Worm (Caenorhabditis elegans): ENCODE data around the gene srh-239.

ce11 chrV:15413847-15414246 lies 31.7 kb upstream of the srh-239 start, which contains the start of gene srh-264:
- TF ChIP-seq dao-5 (tag; optimal IDR thresholded peaks at IDR 0.05) (no peak), him-1 (tag; optimal IDR thresholded peaks at IDR 0.05) (no peak)
